Worm (Caenorhabditis elegans) whole organism, mixed stage, embryonic: ENCODE measurements around the gene F54H5.2.

Source experiments
- ceh-83 ChIP-seq: fragments of 200-800 bp; sonication (Bioruptor generic); optimal IDR thresholded peaks from 2 replicates; lab custom pipeline; 2018; ENCODE audit warnings: mild to moderate bottlenecking, missing genetic modification characterization, missing compliant biosample characterization
- drap-1 ChIP-seq: fragments of 200-800 bp; sonication (Bioruptor generic); optimal IDR thresholded peaks from 3 replicates; lab custom pipeline; 2018; ENCODE audit warnings: mild to moderate bottlenecking, missing genetic modification characterization, missing compliant biosample characterization
- elt-3 ChIP-seq: fragments of 150-350 bp; optimal IDR thresholded peaks from 2 replicates; lab custom pipeline; 2014; ENCODE audit warnings: missing biosample characterization, missing genetic modification characterization
- hlh-1 ChIP-seq: fragments of 150-350 bp; optimal IDR thresholded peaks from 2 replicates; lab custom pipeline; 2014; ENCODE audit warnings: missing biosample characterization, missing genetic modification reagents, missing genetic modification characterization
- lin-13 ChIP-seq: fragments of 150-350 bp; optimal IDR thresholded peaks from 2 replicates; lab custom pipeline; 2014; ENCODE audit warnings: missing biosample characterization, missing genetic modification characterization
- lsy-2 ChIP-seq: fragments of 150-350 bp; optimal IDR thresholded peaks from 2 replicates; lab custom pipeline; 2014; ENCODE audit warnings: missing biosample characterization, missing genetic modification characterization
- mep-1 ChIP-seq: fragments of 150-350 bp; optimal IDR thresholded peaks from 2 replicates; lab custom pipeline; 2017; ENCODE audit warnings: missing biosample characterization, missing genetic modification reagents, missing genetic modification characterization, inconsistent platforms
- nhr-12 ChIP-seq: fragments of 150-350 bp; optimal IDR thresholded peaks from 2 replicates; lab custom pipeline; 2014; ENCODE audit warnings: missing biosample characterization, missing genetic modification characterization
- snpc-4 ChIP-seq: fragments of 150-350 bp; optimal IDR thresholded peaks from 2 replicates; lab custom pipeline; 2014; ENCODE audit warnings: missing biosample characterization, missing genetic modification characterization
- sptf-1 ChIP-seq: sonication (generic microtip); optimal IDR thresholded peaks from 2 replicates; lab custom pipeline; 2017; ENCODE audit warnings: mild to moderate bottlenecking, missing genetic modification characterization, moderate library complexity, missing compliant biosample characterization
- tbx-8 ChIP-seq: fragments of 200-800 bp; sonication (Bioruptor generic); optimal IDR thresholded peaks from 2 replicates; lab custom pipeline; 2018; ENCODE audit warnings: mild to moderate bottlenecking, missing genetic modification characterization, moderate library complexity, missing compliant biosample characterization
- unc-39 ChIP-seq: fragments of 150-350 bp; optimal IDR thresholded peaks from 2 replicates; lab custom pipeline; 2014; ENCODE audit warnings: missing biosample characterization, missing genetic modification characterization
- ztf-11 ChIP-seq: fragments of 150-350 bp; optimal IDR thresholded peaks from 2 replicates; lab custom pipeline; 2014; ENCODE audit warnings: missing biosample characterization, missing genetic modification characterization

DNA sequence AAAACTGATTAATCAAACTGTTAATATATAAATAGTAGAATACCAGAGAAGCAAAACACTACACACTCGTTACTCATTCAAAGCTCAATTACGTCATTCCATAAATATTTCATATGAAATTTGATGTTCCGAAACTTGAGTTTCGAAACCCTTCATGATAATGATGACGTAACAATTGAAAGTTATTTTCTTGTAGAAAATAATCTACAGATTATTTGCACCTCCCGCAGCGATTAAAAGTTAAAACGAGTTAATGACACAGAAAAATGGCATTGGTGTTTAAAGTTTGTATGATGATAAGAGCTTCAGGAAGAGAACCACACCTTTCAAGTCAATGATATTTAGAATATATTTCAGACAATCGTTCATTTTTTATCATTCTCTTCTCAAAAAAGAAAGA is 46.6 kb downstream of the F54H5.2 start, which contains the start of gene H43E16.1:
- TF ChIP-seq snpc-4 (tag; lab: Kevin White, UChicago) (no peak), hlh-1 (no peak), unc-39 (tag; lab: Kevin White, UChicago) (no peak), ztf-11 (tag; lab: Kevin White, UChicago) (no peak), elt-3 (no peak), tbx-8 (GFP tag; lab: Kevin White, UChicago) (no peak), sptf-1 (no peak), lsy-2 (tag; lab: Kevin White, UChicago) (no peak), nhr-12 (tag; lab: Kevin White, UChicago) (no peak), drap-1 (GFP tag; lab: Kevin White, UChicago) (no peak), lin-13 (tag; lab: Kevin White, UChicago) (no peak), mep-1 (tag; lab: Kevin White, UChicago) (no peak), ceh-83 (GFP tag; lab: Kevin White, UChicago) (no peak)
